Worm (Caenorhabditis elegans): ENCODE measurements around the gene best-15.

DNA sequence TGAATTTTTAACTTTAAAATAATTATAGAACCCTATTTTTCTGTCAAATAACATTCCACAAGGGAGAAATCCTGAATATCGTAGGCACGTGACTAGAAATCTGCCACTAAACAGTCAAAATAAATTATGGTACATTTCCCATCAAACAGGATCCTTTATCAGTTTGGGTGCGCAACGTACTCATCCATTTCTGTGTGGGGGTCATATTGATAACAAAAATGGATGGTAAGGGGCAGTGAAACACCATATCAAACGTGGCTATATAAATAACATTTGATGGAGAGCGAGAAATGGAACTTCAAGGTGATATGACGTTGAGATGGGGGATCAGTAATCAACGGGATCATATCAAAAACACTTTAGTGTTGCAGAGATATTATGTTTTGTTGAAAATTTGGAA is 48.0 kb downstream of the best-15 start:
- TF ChIP-seq him-1 (tag; optimal IDR thresholded peaks at IDR 0.05) (no peak), dao-5 (tag; optimal IDR thresholded peaks at IDR 0.05) (no peak)
